Fruit fly (Drosophila melanogaster) Kc167 (cell line): ENCODE measurements around the gene CG13813.

ENCODE experiments used
- Myc ChIP-seq: fragments of >200 bp; optimal IDR thresholded peaks from 2 replicates; lab custom pipeline; 2017; ENCODE audit warnings: missing external identifiers
- Sin3A ChIP-seq: fragments of >200 bp; optimal IDR thresholded peaks from 2 replicates; lab custom pipeline; 2018; ENCODE audit warnings: missing external identifiers
- h ChIP-seq: fragments of >200 bp; optimal IDR thresholded peaks from 3 replicates; lab custom pipeline; 2018; ENCODE audit warnings: missing external identifiers
- insv ChIP-seq: fragments of >200 bp; optimal IDR thresholded peaks from 3 replicates; lab custom pipeline; 2018; ENCODE audit warnings: missing external identifiers
- psq ChIP-seq: fragments of >200 bp; optimal IDR thresholded peaks from 2 replicates; lab custom pipeline; 2017; ENCODE audit warnings: missing external identifiers
- ttk ChIP-seq: sonication (Bioruptor generic); optimal IDR thresholded peaks from 2 replicates; lab custom pipeline; 2017; ENCODE audit warnings: missing external identifiers

DNA sequence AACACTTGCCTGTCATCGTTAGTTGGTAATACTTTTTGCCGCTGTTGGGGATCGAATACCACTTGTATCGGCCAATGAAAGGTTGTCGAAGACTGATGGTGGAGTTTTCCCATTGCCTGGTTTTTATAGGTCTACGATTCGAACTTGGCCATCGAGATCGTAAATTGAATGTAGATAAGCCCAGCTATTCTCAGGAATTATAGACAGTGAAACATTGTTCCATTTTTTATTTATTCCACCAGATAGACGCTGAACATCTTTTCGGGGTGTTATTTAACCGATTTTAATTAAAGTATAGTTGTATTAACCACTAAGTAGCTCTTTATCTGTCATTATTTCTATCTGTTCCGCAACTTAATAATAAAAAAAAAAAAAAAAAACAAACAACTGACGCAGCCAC lies 27.9 kb upstream of the CG13813 start, which contains the start of gene CG7298:
- no peak for TF ChIP-seq h (lab: Kevin White, UChicago)
- no peak for TF ChIP-seq Myc
- no peak for TF ChIP-seq ttk (lab: Kevin White, UChicago)
- TF ChIP-seq insv = no peak
- no peak for TF ChIP-seq psq
- TF ChIP-seq Sin3A (lab: Kevin White, UChicago) = no peak
